Worm (Caenorhabditis elegans) whole organism, young adult: ENCODE results near the gene aptf-1.

ENCODE experiments used
- B0336.3 ChIP-seq: fragments of 200-800 bp; sonication (Bioruptor generic); IDR thresholded peaks from 2 replicates; pipeline ENCODE4 v1.3.6; 2022; ENCODE audit warnings: missing genetic modification characterization, missing compliant biosample characterization
- C06A6.2 ChIP-seq: fragments of 200-800 bp; sonication (Bioruptor generic); conservative IDR thresholded peaks from 2 replicates; pipeline ENCODE4 v1.3.6; 2022; ENCODE audit warnings: missing genetic modification characterization, missing compliant biosample characterization
- C17E4.6 ChIP-seq: fragments of 200-800 bp; sonication (Bioruptor generic); IDR thresholded peaks from 2 replicates; pipeline ENCODE4 v1.3.6; 2022; ENCODE audit warnings: missing genetic modification reagents, missing genetic modification characterization, missing compliant biosample characterization
- F10E7.11 ChIP-seq: sonication (generic microtip); optimal IDR thresholded peaks from 2 replicates; lab custom pipeline; 2017; ENCODE audit warnings: mild to moderate bottlenecking, missing genetic modification characterization, moderate library complexity, missing compliant biosample characterization
- F23B12.7 ChIP-seq: sonication (generic microtip); optimal IDR thresholded peaks from 2 replicates; lab custom pipeline; 2017; ENCODE audit warnings: missing genetic modification characterization, mild to moderate bottlenecking, missing compliant biosample characterization, antibody characterized with exemption, moderate library complexity; ENCODE audit not compliant: insufficient read depth
- K11D2.4 ChIP-seq: fragments of 200-800 bp; sonication (Bioruptor generic); IDR thresholded peaks from 2 replicates; pipeline ENCODE4 v1.3.6; 2022; ENCODE audit warnings: missing genetic modification reagents, missing genetic modification characterization, missing compliant biosample characterization
- K12H6.12 ChIP-seq: fragments of 200-800 bp; sonication (Bioruptor generic); optimal IDR thresholded peaks from 2 replicates; lab custom pipeline; 2018; ENCODE audit warnings: mild to moderate bottlenecking, missing genetic modification characterization, missing compliant biosample characterization
- T26A5.8 ChIP-seq: sonication (generic microtip); optimal IDR thresholded peaks from 2 replicates; lab custom pipeline; 2016; ENCODE audit warnings: missing genetic modification characterization, missing compliant biosample characterization
- Y53F4B.3 ChIP-seq: fragments of 200-800 bp; sonication (Bioruptor generic); IDR thresholded peaks from 2 replicates; pipeline ENCODE4 v1.3.6; 2022; ENCODE audit warnings: missing genetic modification reagents, missing genetic modification characterization, missing compliant biosample characterization
- Y53G8AR.9 ChIP-seq: fragments of 200-800 bp; sonication (Bioruptor generic); conservative IDR thresholded peaks from 2 replicates; pipeline ENCODE4 v1.3.6; 2022; ENCODE audit warnings: missing genetic modification reagents, missing genetic modification characterization, missing compliant biosample characterization
- Y67H2A.10 ChIP-seq: fragments of 200-800 bp; sonication (Bioruptor generic); conservative IDR thresholded peaks from 2 replicates; pipeline ENCODE4 v1.3.6; 2022; ENCODE audit warnings: missing genetic modification reagents, missing genetic modification characterization, missing compliant biosample characterization
- ZK185.1 ChIP-seq: sonication (generic microtip); optimal IDR thresholded peaks from 2 replicates; lab custom pipeline; 2016; ENCODE audit warnings: mild to moderate bottlenecking, missing genetic modification characterization, missing compliant biosample characterization; ENCODE audit not compliant: poor library complexity, severe bottlenecking
- attf-5 ChIP-seq: fragments of 200-800 bp; sonication (Bioruptor generic); optimal IDR thresholded peaks from 2 replicates; lab custom pipeline; 2018; ENCODE audit warnings: mild to moderate bottlenecking, missing genetic modification characterization, missing compliant biosample characterization
- bed-2 ChIP-seq: fragments of 200-800 bp; sonication (Bioruptor generic); IDR thresholded peaks from 2 replicates; pipeline ENCODE4 v1.3.6; 2022; ENCODE audit warnings: missing genetic modification reagents, missing genetic modification characterization, missing compliant biosample characterization
- cebp-1 ChIP-seq, 2 experiments: fragments of 200-800 bp in 1 of 2; sonication (Bioruptor generic) in 1 of 2; sonication (generic microtip) in 1 of 2; IDR thresholded peaks in 1 of 2; optimal IDR thresholded peaks in 1 of 2; 2 replicates each; pipeline versions ENCODE4 v1.3.6 to Lab custom; 2017 to 2022; ENCODE audit warnings: missing compliant biosample characterization in 2 of 2, missing genetic modification characterization in 2 of 2, mild to moderate bottlenecking in 1 of 2, missing genetic modification reagents in 1 of 2, moderate library complexity in 1 of 2
- ceh-27 ChIP-seq: fragments of 200-800 bp; sonication (Bioruptor generic); optimal IDR thresholded peaks from 2 replicates; lab custom pipeline; 2018; ENCODE audit warnings: mild to moderate bottlenecking, missing genetic modification characterization, moderate library complexity, missing compliant biosample characterization
- dox-1 ChIP-seq: fragments of 200-800 bp; sonication (Bioruptor generic); IDR thresholded peaks from 2 replicates; pipeline ENCODE4 v1.3.6; 2022; ENCODE audit warnings: missing genetic modification reagents, missing genetic modification characterization, missing compliant biosample characterization
- him-1 ChIP-seq: sonication (generic microtip); optimal IDR thresholded peaks from 2 replicates; lab custom pipeline; 2016; ENCODE audit warnings: missing genotype, missing genetic modification reagents, missing genetic modification characterization, missing compliant biosample characterization
- hmg-20 ChIP-seq: fragments of 200-800 bp; sonication (Bioruptor generic); IDR thresholded peaks from 2 replicates; pipeline ENCODE4 v1.3.6; 2022; ENCODE audit warnings: missing genetic modification reagents, missing genetic modification characterization, missing compliant biosample characterization
- hrde-1 ChIP-seq: sonication (generic microtip); optimal IDR thresholded peaks from 2 replicates; lab custom pipeline; 2016; ENCODE audit warnings: missing genetic modification characterization, mild to moderate bottlenecking, missing compliant biosample characterization, moderate library complexity, missing genotype, missing genetic modification reagents, borderline replicate concordance
- lag-1 ChIP-seq: fragments of 200-800 bp; sonication (Bioruptor generic); IDR thresholded peaks from 2 replicates; pipeline ENCODE4 v1.3.6; 2022; ENCODE audit warnings: missing genetic modification reagents, missing genetic modification characterization, missing compliant biosample characterization
- lin-35 ChIP-seq, 3 experiments: fragments of 150-350 bp in 2 of 3; sonication (generic microtip) in 1 of 3; optimal IDR thresholded peaks; 2 replicates each; lab custom pipeline; 2014 to 2018; ENCODE audit warnings: missing biosample characterization in 3 of 3, missing genetic modification characterization in 3 of 3, missing genetic modification reagents in 3 of 3
- lin-40 ChIP-seq: sonication (generic microtip); optimal IDR thresholded peaks from 2 replicates; lab custom pipeline; 2016; ENCODE audit warnings: missing genetic modification characterization, mild to moderate bottlenecking, missing compliant biosample characterization, missing genotype, missing genetic modification reagents
- lsy-27 ChIP-seq: sonication (generic microtip); optimal IDR thresholded peaks from 2 replicates; lab custom pipeline; 2017; ENCODE audit warnings: missing genetic modification characterization, mild to moderate bottlenecking, missing compliant biosample characterization, antibody characterized with exemption, missing genotype, borderline replicate concordance; ENCODE audit not compliant: insufficient read depth
- madf-10 ChIP-seq: sonication (generic microtip); optimal IDR thresholded peaks from 2 replicates; lab custom pipeline; 2016; ENCODE audit warnings: mild to moderate bottlenecking, missing genetic modification characterization, missing compliant biosample characterization
- madf-8 ChIP-seq: fragments of 200-800 bp; sonication (Bioruptor generic); conservative IDR thresholded peaks from 2 replicates; pipeline ENCODE4 v1.3.6; 2022; ENCODE audit warnings: missing genetic modification reagents, missing genetic modification characterization, missing compliant biosample characterization
- mcd-1 ChIP-seq: fragments of 200-800 bp; sonication (Bioruptor generic); IDR thresholded peaks from 2 replicates; pipeline ENCODE4 v1.3.6; 2022; ENCODE audit warnings: missing genetic modification reagents, missing genetic modification characterization, missing compliant biosample characterization
- mxl-1 ChIP-seq: sonication (generic microtip); optimal IDR thresholded peaks from 2 replicates; lab custom pipeline; 2016; ENCODE audit warnings: missing genetic modification characterization, missing compliant biosample characterization
- nfya-1 ChIP-seq: sonication (generic microtip); optimal IDR thresholded peaks from 2 replicates; lab custom pipeline; 2017; ENCODE audit warnings: antibody characterized with exemption, missing compliant biosample characterization, missing genetic modification characterization, borderline replicate concordance; ENCODE audit not compliant: insufficient read depth
- nhr-179 ChIP-seq: sonication (generic microtip); optimal IDR thresholded peaks from 2 replicates; lab custom pipeline; 2016; ENCODE audit warnings: mild to moderate bottlenecking, missing genetic modification characterization, missing compliant biosample characterization
- nhr-90 ChIP-seq: sonication (generic microtip); optimal IDR thresholded peaks from 2 replicates; lab custom pipeline; 2016; ENCODE audit warnings: missing genotype, mild to moderate bottlenecking, missing genetic modification characterization, missing compliant biosample characterization
- sdz-38 ChIP-seq: sonication (generic microtip); optimal IDR thresholded peaks from 2 replicates; lab custom pipeline; 2016; ENCODE audit warnings: missing genotype, missing genetic modification characterization, missing compliant biosample characterization
- somi-1 ChIP-seq: fragments of 200-800 bp; sonication (Bioruptor generic); optimal IDR thresholded peaks from 2 replicates; lab custom pipeline; 2018; ENCODE audit warnings: mild to moderate bottlenecking, missing genetic modification characterization, missing compliant biosample characterization
- unc-62 ChIP-seq: fragments of 150-350 bp; optimal IDR thresholded peaks from 2 replicates; lab custom pipeline; 2014; ENCODE audit warnings: missing biosample characterization, missing genetic modification reagents, missing genetic modification characterization
- zfh-2 ChIP-seq: fragments of 200-800 bp; sonication (Bioruptor generic); conservative IDR thresholded peaks from 2 replicates; pipeline ENCODE4 v1.3.6; 2022; ENCODE audit warnings: missing genetic modification reagents, missing genetic modification characterization, missing compliant biosample characterization
- ztf-22 ChIP-seq: fragments of 200-800 bp; sonication (Bioruptor generic); optimal IDR thresholded peaks from 2 replicates; lab custom pipeline; 2018; ENCODE audit warnings: mild to moderate bottlenecking, missing genetic modification characterization, moderate library complexity, missing compliant biosample characterization

Gene aptf-1

DNA sequence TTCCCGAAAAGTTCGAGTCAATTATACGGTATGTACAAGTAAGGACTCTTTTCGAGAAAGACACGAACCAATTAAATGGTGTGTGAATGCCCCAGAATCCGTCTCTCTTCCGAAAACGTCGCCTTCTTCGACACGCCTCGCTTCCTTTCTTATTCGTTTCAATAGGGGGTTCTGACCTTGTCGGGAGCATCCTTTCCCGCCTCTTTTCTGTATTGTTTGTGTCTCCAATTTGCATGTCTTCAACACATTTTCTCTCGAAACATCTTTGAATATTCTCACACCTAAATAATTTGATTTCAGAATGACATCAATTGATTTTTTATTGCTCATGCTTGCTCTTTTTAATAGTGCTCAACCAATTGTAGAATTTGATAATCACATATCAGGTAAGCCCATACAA, 13.6 kb upstream of the aptf-1 start, which contains the start of gene cutl-16:
Gene cutl-16 (plus strand): TSS at position 301 of the 400 bp plus-strand sequence.
- TF ChIP-seq lsy-27 (tag; lab: Kevin White, UChicago) (no peak), zfh-2 (GFP tag; lab: Robert Waterston, UW) (no peak), hrde-1 (no peak), K12H6.12 (tag; lab: Kevin White, UChicago) (no peak), nhr-179 (tag; lab: Kevin White, UChicago) (no peak), him-1 (tag; lab: Kevin White, UChicago) (no peak), mcd-1 (GFP tag; lab: Robert Waterston, UW) (no peak), ztf-22 (no peak), attf-5 (GFP tag; lab: Kevin White, UChicago) (no peak), madf-10 (tag; lab: Kevin White, UChicago) (no peak)

DNA sequence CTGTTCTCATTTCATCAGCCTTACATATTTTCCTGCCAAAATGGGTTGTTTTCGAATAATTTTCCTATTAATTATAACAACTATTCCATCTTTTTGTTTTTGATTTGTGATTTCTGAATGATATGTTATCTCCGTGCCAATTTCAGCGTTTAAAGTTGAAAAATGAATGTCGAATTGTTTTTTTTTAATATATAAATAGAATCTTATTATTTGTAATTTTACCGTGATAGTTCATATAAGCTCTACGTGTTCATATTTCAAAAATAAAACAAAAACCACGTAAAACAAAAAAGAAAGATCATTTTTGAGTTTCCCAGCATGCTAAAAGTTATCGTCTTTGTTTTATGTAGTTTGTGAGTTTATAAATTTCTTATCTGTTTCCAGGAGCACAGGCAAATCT, 11.1 kb upstream of the aptf-1 start, which contains the start of gene K06A1.2:
Gene K06A1.2 (plus strand): TSS at position 301 of the 400 bp plus-strand sequence.
- TF ChIP-seq Y53G8AR.9 (no peak), Y67H2A.10 (no peak), sdz-38 (tag; lab: Kevin White, UChicago) (no peak), ZK185.1 (tag; lab: Kevin White, UChicago) (no peak), nfya-1 (no peak), lin-40 (tag; lab: Kevin White, UChicago) (no peak), mcd-1 (GFP tag; lab: Robert Waterston, UW) (no peak), madf-8 (GFP tag; lab: Robert Waterston, UW) (no peak), lin-35 (GFP tag; optimal IDR thresholded peaks at IDR 0.05; lab: Kevin White, UChicago) (no peak), mxl-1 (tag; lab: Kevin White, UChicago) (no peak), F10E7.11 (tag; lab: Kevin White, UChicago) (no peak), C17E4.6 (GFP tag; lab: Robert Waterston, UW) (no peak), F23B12.7 (tag; lab: Kevin White, UChicago) (no peak), K11D2.4 (GFP tag; lab: Robert Waterston, UW) (no peak)
- TF ChIP-seq, all 124 proteins: peak for 0

DNA sequence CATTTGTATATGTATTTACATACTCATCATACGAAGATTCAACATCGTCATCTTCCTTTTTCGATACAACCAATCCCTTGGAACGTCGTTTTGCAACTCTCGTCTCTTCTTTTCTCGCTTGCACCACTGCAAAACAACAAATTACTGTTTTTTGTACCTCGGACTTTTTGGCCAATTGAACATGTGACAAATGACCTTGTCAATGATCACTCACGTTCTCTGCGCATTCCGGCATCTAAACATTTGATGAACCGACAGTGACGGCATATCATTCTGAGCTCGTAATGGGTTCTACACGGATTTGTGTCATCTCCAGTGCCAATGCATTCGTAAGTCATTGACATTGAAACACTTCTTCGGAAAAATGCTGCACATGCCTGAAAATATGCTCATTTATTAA, 6.6 kb upstream of the aptf-1 start:
- TF ChIP-seq hmg-20 (no peak), ceh-27 (GFP tag; lab: Kevin White, UChicago) (no peak), somi-1 (GFP tag; lab: Kevin White, UChicago) (no peak), T26A5.8 (tag; lab: Kevin White, UChicago) (no peak), Y53F4B.3 (GFP tag; lab: Robert Waterston, UW) (no peak), C06A6.2 (no peak), dox-1 (GFP tag; lab: Robert Waterston, UW) (no peak), unc-62 (no peak), bed-2 (no peak), nfya-1 (no peak), B0336.3 (GFP tag; lab: Robert Waterston, UW) (no peak), madf-8 (GFP tag; lab: Robert Waterston, UW) (no peak), nhr-90 (tag; lab: Kevin White, UChicago) (no peak), K11D2.4 (GFP tag; lab: Robert Waterston, UW) (no peak), cebp-1 (GFP tag; IDR thresholded peaks at IDR 0.05; lab: Robert Waterston, UW) (no peak), cebp-1 (tag; optimal IDR thresholded peaks at IDR 0.05; lab: Kevin White, UChicago) (no peak), lag-1 (GFP tag; lab: Robert Waterston, UW) (no peak), C17E4.6 (GFP tag; lab: Robert Waterston, UW) (no peak)
